Worm (Caenorhabditis elegans): ENCODE measurements around the gene sir-2.2.

- no peak for TF ChIP-seq ztf-23 (GFP tag; IDR thresholded peaks at IDR 0.05)
- TF ChIP-seq tab-1 (GFP tag; IDR thresholded peaks at IDR 0.05), result no peak
- no peak for TF ChIP-seq med-1 (GFP tag; optimal IDR thresholded peaks at IDR 0.05; ENCODE audit: insufficient read depth)
- no peak for TF ChIP-seq T22C8.4 (GFP tag; IDR thresholded peaks at IDR 0.05)
- TF ChIP-seq flt-1 (GFP tag; IDR thresholded peaks at IDR 0.05), result no peak
Measured at ce11 chrX:13352164-13352563, 24.3 kb downstream of the sir-2.2 start.

Data from whole organism, midembryonic.